Worm (Caenorhabditis elegans): ENCODE results near the gene mdt-29.

Gene mdt-29

DNA sequence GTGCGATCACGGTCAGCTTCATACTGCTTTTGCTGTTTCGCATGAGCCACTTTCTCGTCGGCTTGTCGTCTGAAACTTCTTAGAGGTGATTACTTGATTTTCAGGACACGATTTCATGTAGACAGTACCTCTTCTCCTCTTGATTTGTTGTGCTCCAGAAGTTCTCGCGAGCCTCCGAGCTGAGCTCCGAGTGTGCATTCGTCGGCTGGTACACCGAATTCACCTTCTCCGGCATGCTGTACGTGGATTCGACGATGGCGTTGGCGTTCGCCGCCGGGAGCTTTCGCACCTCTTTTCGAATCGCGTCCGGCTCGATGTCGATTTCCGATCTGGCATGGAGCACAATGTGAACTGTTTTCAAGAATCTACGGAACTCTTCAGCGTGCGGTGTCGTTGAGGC lies 12.0 kb upstream of the mdt-29 start:
- TF ChIP-seq fkh-4 (tag; optimal IDR thresholded peaks at IDR 0.05; ENCODE audit: borderline replicate concordance): no peak
- TF ChIP-seq hlh-17 (GFP tag; optimal IDR thresholded peaks at IDR 0.05; ENCODE audit: borderline replicate concordance): no peak
- no peak for TF ChIP-seq unc-62 (GFP tag; optimal IDR thresholded peaks at IDR 0.05)
- TF ChIP-seq ztf-11 (tag; optimal IDR thresholded peaks at IDR 0.05): no peak
- no peak for TF ChIP-seq nhr-71 (tag; optimal IDR thresholded peaks at IDR 0.05)
- no peak for TF ChIP-seq nhr-12 (tag; optimal IDR thresholded peaks at IDR 0.05)
- TF ChIP-seq efl-3 (GFP tag; optimal IDR thresholded peaks at IDR 0.05): no peak
- no peak for TF ChIP-seq vab-15 (tag; optimal IDR thresholded peaks at IDR 0.05)
- no peak for TF ChIP-seq mep-1 (tag; optimal IDR thresholded peaks at IDR 0.05)
- no peak for TF ChIP-seq ets-5 (GFP tag; IDR thresholded peaks at IDR 0.05)
- TF ChIP-seq aha-1 (tag; optimal IDR thresholded peaks at IDR 0.05): no peak
- TF ChIP-seq unc-130 (tag; optimal IDR thresholded peaks at IDR 0.05): no peak
- TF ChIP-seq swsn-7 (tag; optimal IDR thresholded peaks at IDR 0.05): no peak
- TF ChIP-seq pax-3 (tag; optimal IDR thresholded peaks at IDR 0.05): no peak
- TF ChIP-seq zip-4 (GFP tag; optimal IDR thresholded peaks at IDR 0.05): no peak

DNA sequence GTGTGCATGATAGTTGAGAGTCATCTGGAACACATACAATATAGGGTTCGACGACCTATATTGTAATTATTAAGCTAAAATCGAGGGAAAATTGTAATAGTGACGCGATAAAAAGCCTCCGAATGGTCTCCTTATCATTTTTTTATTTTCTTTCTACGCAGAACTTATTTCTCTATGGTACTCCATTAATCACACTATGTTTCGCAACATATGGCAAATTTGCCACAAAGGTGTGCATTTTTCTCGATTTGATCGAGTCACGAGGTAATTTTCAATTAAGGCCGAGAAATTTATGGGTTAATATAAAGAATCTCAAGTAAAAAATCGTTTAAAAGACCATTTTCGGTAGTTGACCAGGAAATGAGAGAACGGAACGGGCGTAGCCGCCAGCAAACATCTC lies 10.9 kb upstream of the mdt-29 start, which contains the start of gene dbn-1:
TSS of gene dbn-1 (minus strand) at position 24 of the 400 bp plus-strand sequence.
- no peak for TF ChIP-seq lin-35 (GFP tag; optimal IDR thresholded peaks at IDR 0.05)
- no peak for TF ChIP-seq fkh-4 (tag; optimal IDR thresholded peaks at IDR 0.05; ENCODE audit: borderline replicate concordance)
- no peak for TF ChIP-seq alr-1 (tag; optimal IDR thresholded peaks at IDR 0.05; ENCODE audit: borderline replicate concordance)
- TF ChIP-seq fkh-10 (GFP tag; optimal IDR thresholded peaks at IDR 0.05): no peak
- TF ChIP-seq elt-2 (tag; optimal IDR thresholded peaks at IDR 0.05): peak; percentile 38
- TF ChIP-seq rnt-1 (tag; optimal IDR thresholded peaks at IDR 0.05): no peak
- no peak for TF ChIP-seq hpl-2 (GFP tag; optimal IDR thresholded peaks at IDR 0.05)
- no peak for TF ChIP-seq pax-3 (tag; optimal IDR thresholded peaks at IDR 0.05)
- no peak for TF ChIP-seq hlh-17 (GFP tag; optimal IDR thresholded peaks at IDR 0.05; ENCODE audit: borderline replicate concordance)
- no peak for TF ChIP-seq C16A3.4 (tag; optimal IDR thresholded peaks at IDR 0.05)
- TF ChIP-seq nhr-85 (tag): peak; percentile 20
- no peak for TF ChIP-seq efl-1 (optimal IDR thresholded peaks at IDR 0.05)
- TF ChIP-seq efl-1 (GFP tag; optimal IDR thresholded peaks at IDR 0.05 in 1 of 2): peak in 1 of 2 experiments; percentile 9

DNA sequence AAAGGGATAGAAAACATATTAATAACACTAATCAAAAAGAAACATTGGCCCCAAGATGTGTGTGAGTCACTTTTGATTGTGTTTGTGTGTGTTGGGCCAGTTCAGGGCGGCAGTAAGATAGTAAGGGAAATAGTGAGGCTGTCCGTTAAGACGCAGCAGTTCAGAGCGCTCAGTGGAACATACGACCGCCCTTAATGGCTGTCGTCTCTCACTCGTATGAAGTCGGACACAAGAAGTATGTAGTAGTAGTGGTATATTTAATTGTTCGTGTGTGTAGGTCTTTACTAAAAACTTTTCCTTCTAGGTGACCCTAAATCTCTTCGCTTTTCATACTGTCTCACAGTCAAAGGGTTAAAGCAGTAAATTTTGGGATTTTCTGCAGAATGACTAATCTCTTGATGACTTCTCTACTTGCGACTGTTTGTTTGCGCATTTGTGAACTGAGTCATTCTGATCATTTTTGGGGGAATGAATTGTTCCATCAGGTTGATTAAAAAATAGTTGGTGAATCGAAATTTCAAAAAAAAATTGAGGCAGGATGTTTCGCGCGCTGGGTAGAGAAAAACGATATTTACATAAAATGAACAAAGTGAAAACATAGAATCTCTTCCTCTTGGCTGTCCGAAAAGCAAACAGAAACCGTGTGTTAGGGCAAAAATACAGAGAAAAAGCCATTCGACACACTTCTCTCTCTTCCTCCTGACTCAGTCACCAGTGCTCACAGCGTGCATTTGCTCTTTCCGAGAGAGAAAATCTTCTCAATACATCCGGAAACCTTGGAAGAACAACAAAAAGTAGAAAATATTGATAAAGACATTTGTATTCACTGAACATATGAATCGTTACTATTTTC lies 9.5 kb upstream of the mdt-29 start:
- TF ChIP-seq dsc-1 (tag; optimal IDR thresholded peaks at IDR 0.05): no peak
- TF ChIP-seq irx-1 (tag; optimal IDR thresholded peaks at IDR 0.05): no peak
- peak; percentile 12 for TF ChIP-seq nhr-71 (tag; optimal IDR thresholded peaks at IDR 0.05)
- no peak for TF ChIP-seq C34B4.2 (tag; optimal IDR thresholded peaks at IDR 0.05)
- TF ChIP-seq mef-2 (tag; optimal IDR thresholded peaks at IDR 0.05): no peak
- no peak for TF ChIP-seq unc-30 (tag; optimal IDR thresholded peaks at IDR 0.05)
- peak; percentile 42 for TF ChIP-seq blmp-1 (tag; optimal IDR thresholded peaks at IDR 0.05)
- TF ChIP-seq jun-1 (tag; optimal IDR thresholded peaks at IDR 0.05): no peak
- TF ChIP-seq nhr-11 (tag; optimal IDR thresholded peaks at IDR 0.05): no peak
- peak in 1 of 2 experiments; percentile 53 for TF ChIP-seq mdl-1 (tag; optimal IDR thresholded peaks at IDR 0.05)
- no peak for TF ChIP-seq sup-37 (GFP tag; optimal IDR thresholded peaks at IDR 0.05)
- no peak for TF ChIP-seq zip-4 (GFP tag; optimal IDR thresholded peaks at IDR 0.05)
- TF ChIP-seq ama-1 (optimal IDR thresholded peaks at IDR 0.05): no peak
- no peak for TF ChIP-seq nhr-90 (tag; optimal IDR thresholded peaks at IDR 0.05; ENCODE audit: poor library complexity)
- TF ChIP-seq unc-98 (GFP tag; IDR thresholded peaks at IDR 0.05): no peak
- TF ChIP-seq ces-1 (GFP tag; optimal IDR thresholded peaks at IDR 0.05): no peak
- TF ChIP-seq pag-3 (tag; optimal IDR thresholded peaks at IDR 0.05; ENCODE audit: borderline replicate concordance, insufficient read depth): no peak
- TF ChIP-seq unc-130 (tag; optimal IDR thresholded peaks at IDR 0.05): peak; percentile 11
- TF ChIP-seq lin-14 (GFP tag; optimal IDR thresholded peaks at IDR 0.05): peak; percentile 76
- TF ChIP-seq efl-3 (GFP tag; optimal IDR thresholded peaks at IDR 0.05): no peak
- TF ChIP-seq C16A3.4 (tag; optimal IDR thresholded peaks at IDR 0.05): no peak
- no peak for TF ChIP-seq lin-39 (tag; optimal IDR thresholded peaks at IDR 0.05)
- TF ChIP-seq pax-3 (tag; optimal IDR thresholded peaks at IDR 0.05): no peak
- no peak for TF ChIP-seq nhr-77 (tag; optimal IDR thresholded peaks at IDR 0.05)
- no peak for TF ChIP-seq egl-13 (tag; optimal IDR thresholded peaks at IDR 0.05)
- no peak for TF ChIP-seq egl-27 (tag; optimal IDR thresholded peaks at IDR 0.05)
- TF ChIP-seq nhr-19 (GFP tag; conservative IDR thresholded peaks at IDR 0.05): 0 out of 2 replicates have a peak, but pooled peaks have one; percentile 8
- no peak for TF ChIP-seq mab-9 (GFP tag; IDR thresholded peaks at IDR 0.05)
